Worm (Caenorhabditis elegans) whole organism, L2 larva: Measurements from ENCODE around the gene mask-1.
A peak's percentile ranks its signal among the peaks of the same experiment; 100 is the strongest.

Experiments used
- C34F6.9 ChIP-seq: fragments of 150-350 bp; optimal IDR thresholded peaks from 2 replicates; lab custom pipeline; 2014; ENCODE audit warnings: missing biosample characterization, missing genetic modification characterization
- R02D3.7 ChIP-seq: fragments of 150-350 bp; optimal IDR thresholded peaks from 2 replicates; lab custom pipeline; 2014; ENCODE audit warnings: missing biosample characterization, missing genetic modification characterization
- Y55F3AM.14 ChIP-seq: fragments of 200-800 bp; sonication (Bioruptor generic); optimal IDR thresholded peaks from 2 replicates; lab custom pipeline; 2018; ENCODE audit warnings: mild to moderate bottlenecking, missing genetic modification characterization, missing compliant biosample characterization
- ZK546.5 ChIP-seq: sonication (generic microtip); optimal IDR thresholded peaks from 2 replicates; lab custom pipeline; 2017; ENCODE audit warnings: missing biosample characterization, missing genetic modification characterization
- alr-1 ChIP-seq: fragments of 150-350 bp; optimal IDR thresholded peaks from 2 replicates; lab custom pipeline; 2014; ENCODE audit warnings: missing biosample characterization, missing genetic modification characterization
- aly-2 ChIP-seq: fragments of 150-350 bp; optimal IDR thresholded peaks from 2 replicates; lab custom pipeline; 2014; ENCODE audit warnings: missing biosample characterization, missing genetic modification characterization
- ama-1 ChIP-seq: fragments of 150-350 bp; optimal IDR thresholded peaks from 2 replicates; lab custom pipeline; 2018; ENCODE audit warnings: inconsistent platforms
- blmp-1 ChIP-seq: sonication (generic microtip); optimal IDR thresholded peaks from 2 replicates; lab custom pipeline; 2017; ENCODE audit warnings: missing genetic modification characterization, mild to moderate bottlenecking, missing compliant biosample characterization, antibody characterized with exemption, moderate library complexity; ENCODE audit not compliant: insufficient read depth
- ceh-16 ChIP-seq: fragments of 150-350 bp; optimal IDR thresholded peaks from 2 replicates; lab custom pipeline; 2014; ENCODE audit warnings: missing biosample characterization, missing genetic modification characterization
- ceh-82 ChIP-seq: fragments of 150-350 bp; optimal IDR thresholded peaks from 2 replicates; lab custom pipeline; 2014; ENCODE audit warnings: missing biosample characterization, missing genetic modification characterization
- crh-2 ChIP-seq: sonication (generic microtip); optimal IDR thresholded peaks from 2 replicates; lab custom pipeline; 2017; ENCODE audit warnings: missing biosample characterization, missing genetic modification characterization
- egl-27 ChIP-seq: sonication (generic microtip); optimal IDR thresholded peaks from 3 replicates; lab custom pipeline; 2017; ENCODE audit warnings: missing biosample characterization, missing genetic modification reagents, missing genetic modification characterization
- elt-1 ChIP-seq: fragments of 150-350 bp; optimal IDR thresholded peaks from 2 replicates; lab custom pipeline; 2014; ENCODE audit warnings: missing biosample characterization, missing genetic modification characterization
- elt-3 ChIP-seq: sonication (generic microtip); optimal IDR thresholded peaks from 2 replicates; lab custom pipeline; 2017; ENCODE audit warnings: missing biosample characterization, missing genetic modification characterization
- fos-1 ChIP-seq: fragments of 150-350 bp; optimal IDR thresholded peaks from 2 replicates; lab custom pipeline; 2014; ENCODE audit warnings: missing biosample characterization, missing genetic modification characterization
- gmeb-1 ChIP-seq: fragments of 150-350 bp; optimal IDR thresholded peaks from 2 replicates; lab custom pipeline; 2014; ENCODE audit warnings: missing biosample characterization, missing genetic modification characterization
- lin-11 ChIP-seq: fragments of 150-350 bp; sonication (generic microtip); optimal IDR thresholded peaks from 2 replicates; lab custom pipeline; 2014; ENCODE audit warnings: missing biosample characterization, missing genetic modification characterization, inconsistent platforms, mixed read lengths
- lin-39 ChIP-seq: fragments of 150-350 bp; optimal IDR thresholded peaks from 2 replicates; lab custom pipeline; 2014; ENCODE audit warnings: missing biosample characterization, missing genetic modification reagents, missing genetic modification characterization
- mab-5 ChIP-seq: fragments of 150-350 bp; optimal IDR thresholded peaks from 2 replicates; lab custom pipeline; 2014; ENCODE audit warnings: missing biosample characterization, missing genetic modification characterization
- nhr-10 ChIP-seq: sonication (generic microtip); optimal IDR thresholded peaks from 2 replicates; lab custom pipeline; 2017; ENCODE audit warnings: missing biosample characterization, missing genetic modification characterization
- nhr-11 ChIP-seq: fragments of 150-350 bp; optimal IDR thresholded peaks from 2 replicates; lab custom pipeline; 2014; ENCODE audit warnings: missing biosample characterization, missing genetic modification characterization
- nhr-12 ChIP-seq: fragments of 150-350 bp; optimal IDR thresholded peaks from 2 replicates; lab custom pipeline; 2014; ENCODE audit warnings: missing biosample characterization, missing genetic modification characterization
- nhr-21 ChIP-seq: fragments of 150-350 bp; optimal IDR thresholded peaks from 2 replicates; lab custom pipeline; 2014; ENCODE audit warnings: missing biosample characterization, missing genetic modification characterization
- nhr-77 ChIP-seq: fragments of 150-350 bp; optimal IDR thresholded peaks from 2 replicates; lab custom pipeline; 2014; ENCODE audit warnings: missing biosample characterization, missing genetic modification characterization
- peb-1 ChIP-seq: fragments of 150-350 bp; optimal IDR thresholded peaks from 2 replicates; lab custom pipeline; 2014; ENCODE audit warnings: missing biosample characterization, missing genetic modification characterization
- sem-4 ChIP-seq: fragments of 150-350 bp; optimal IDR thresholded peaks from 2 replicates; lab custom pipeline; 2014; ENCODE audit warnings: missing biosample characterization, missing genetic modification reagents, missing genetic modification characterization
- sma-9 ChIP-seq, 2 experiments: fragments of 150-350 bp in 1 of 2; sonication (generic microtip) in 1 of 2; optimal IDR thresholded peaks; 2 replicates each; lab custom pipeline; 2014 to 2016; ENCODE audit warnings: missing genetic modification characterization in 2 of 2, mild to moderate bottlenecking in 1 of 2, missing biosample characterization in 1 of 2, missing compliant biosample characterization in 1 of 2, missing genetic modification reagents in 1 of 2, moderate library complexity in 1 of 2
- snpc-4 ChIP-seq: fragments of 150-350 bp; optimal IDR thresholded peaks from 2 replicates; lab custom pipeline; 2014; ENCODE audit warnings: missing biosample characterization, missing genetic modification characterization
- unc-39 ChIP-seq: fragments of 150-350 bp; optimal IDR thresholded peaks from 2 replicates; lab custom pipeline; 2014; ENCODE audit warnings: missing biosample characterization, missing genetic modification characterization
- unc-55 ChIP-seq: fragments of 150-350 bp; sonication (generic microtip); optimal IDR thresholded peaks from 3 replicates; lab custom pipeline; 2014; ENCODE audit warnings: missing biosample characterization, missing genetic modification reagents, missing genetic modification characterization
- unc-62 ChIP-seq: fragments of 150-350 bp; optimal IDR thresholded peaks from 2 replicates; lab custom pipeline; 2014; ENCODE audit warnings: missing biosample characterization, missing genetic modification reagents, missing genetic modification characterization
- zag-1 ChIP-seq: fragments of 150-350 bp; optimal IDR thresholded peaks from 2 replicates; lab custom pipeline; 2014; ENCODE audit warnings: missing biosample characterization, missing genetic modification characterization
- ztf-1 ChIP-seq: fragments of 200-800 bp; sonication (Bioruptor generic); conservative IDR thresholded peaks from 2 replicates; pipeline ENCODE4 v1.3.6; 2022; ENCODE audit warnings: missing genetic modification characterization, missing compliant biosample characterization
- ztf-4 ChIP-seq: fragments of 150-350 bp; optimal IDR thresholded peaks from 2 replicates; lab custom pipeline; 2014; ENCODE audit warnings: missing biosample characterization, missing genetic modification characterization

Gene mask-1

DNA sequence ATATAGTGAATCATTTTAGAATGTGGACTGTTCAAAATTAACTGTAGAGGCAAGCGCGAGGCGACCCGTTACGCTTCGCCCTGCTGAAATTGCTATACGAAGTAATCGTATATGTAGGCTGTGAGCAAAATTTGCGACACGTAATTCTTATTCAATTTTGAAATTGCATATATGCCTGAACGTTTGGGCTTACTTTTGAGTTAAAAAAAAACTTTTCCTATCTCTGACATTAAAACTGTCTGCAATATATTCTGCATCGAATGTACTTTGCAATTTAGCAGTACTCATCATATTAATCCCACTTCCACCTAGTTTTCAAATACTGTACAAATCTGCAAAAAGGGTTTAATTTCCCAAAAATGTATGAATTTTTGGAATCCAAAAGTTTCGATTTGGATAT is 27.8 kb upstream of the mask-1 start:
- no peak for TF ChIP-seq mab-5 (tag; lab: Kevin White, UChicago)
- TF ChIP-seq nhr-21 (tag; lab: Kevin White, UChicago), result no peak
- TF ChIP-seq gmeb-1, result no peak
- no peak for TF ChIP-seq blmp-1
- TF ChIP-seq elt-1, result no peak
- TF ChIP-seq snpc-4 (tag; lab: Kevin White, UChicago), result no peak
- TF ChIP-seq peb-1, result no peak
- TF ChIP-seq lin-39 (tag; lab: Kevin White, UChicago), result no peak
- TF ChIP-seq unc-39 (tag; lab: Kevin White, UChicago), result no peak
- TF ChIP-seq aly-2 (tag; lab: Kevin White, UChicago), result no peak
- no peak for TF ChIP-seq elt-3 (tag; lab: Kevin White, UChicago)
- no peak for TF ChIP-seq ZK546.5

DNA sequence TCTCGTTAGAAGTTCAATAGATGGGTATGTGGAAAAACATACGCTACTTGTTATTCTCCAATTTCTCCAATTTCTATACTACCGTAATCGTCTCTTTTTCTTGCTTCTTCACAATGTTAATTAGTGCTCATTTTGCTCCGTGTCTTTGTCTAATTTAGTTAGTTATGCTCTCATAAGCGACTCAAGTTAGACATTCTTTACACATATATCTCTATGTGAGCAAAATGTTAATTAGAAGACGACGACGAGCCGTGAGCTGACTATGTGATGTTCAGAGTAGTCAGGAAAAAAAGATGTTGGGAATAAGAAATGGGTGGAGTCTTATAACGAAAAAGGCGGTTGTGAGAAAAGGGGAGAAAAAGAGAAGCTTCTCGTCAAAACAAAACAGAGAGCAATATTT is 27.2 kb upstream of the mask-1 start:
- TF ChIP-seq fos-1 (tag; lab: Kevin White, UChicago) (no peak), crh-2 (tag; lab: Kevin White, UChicago) (peak; percentile 67), nhr-77 (no peak)

DNA sequence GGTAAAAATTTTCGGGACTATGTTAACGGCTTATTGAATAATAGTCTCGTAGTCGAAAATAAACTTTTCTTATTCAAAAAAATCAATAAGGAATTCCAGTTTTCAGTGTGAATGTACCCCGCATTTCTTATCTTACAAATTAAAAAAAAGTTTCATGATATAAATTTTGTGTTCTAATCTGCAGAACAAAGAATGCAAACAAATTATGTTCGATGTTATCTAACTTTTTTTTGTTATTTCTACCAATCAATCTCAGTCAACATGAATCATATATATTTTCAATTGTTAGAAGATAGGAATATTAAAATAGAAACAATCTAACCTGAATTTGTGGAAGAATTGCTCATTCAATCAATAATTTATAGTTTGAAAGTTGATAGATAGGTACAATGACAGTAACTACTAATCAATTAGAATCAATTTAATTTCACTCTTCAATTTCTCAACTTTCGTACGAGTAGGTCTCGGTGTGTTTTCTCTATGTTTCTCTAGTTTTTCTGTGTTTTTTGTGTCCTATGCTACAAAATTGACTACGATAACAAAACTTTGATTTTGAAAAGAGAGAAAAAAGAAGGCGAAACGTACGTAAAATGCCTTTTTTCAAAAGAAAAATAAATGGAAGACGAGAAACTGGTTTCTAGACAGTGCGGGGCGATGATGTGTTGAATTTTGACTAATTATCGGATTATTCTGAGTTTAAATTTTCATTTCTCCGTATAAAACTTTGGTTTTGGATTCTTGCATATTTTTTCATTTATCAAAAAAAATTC is 24.6 kb upstream of the mask-1 start, which contains the start of the genes unc-43 and Y43C5B.3:
unc-43 (minus strand) TSS at position 347 of the 770 bp plus-strand sequence.
Y43C5B.3 (plus strand) TSS at position 720 of the 770 bp plus-strand sequence.
- TF ChIP-seq ztf-1 (GFP tag; lab: Robert Waterston, UW), result no peak
- no peak for TF ChIP-seq snpc-4 (tag; lab: Kevin White, UChicago)
- no peak for TF ChIP-seq unc-62 (GFP tag; lab: Kevin White, UChicago)
- TF ChIP-seq aly-2 (tag; lab: Kevin White, UChicago), result no peak
- TF ChIP-seq ama-1 (lab: Kevin White, UChicago), result no peak
- TF ChIP-seq zag-1 (tag; lab: Kevin White, UChicago), result no peak
- TF ChIP-seq blmp-1, result peak; percentile 70
- no peak for TF ChIP-seq unc-55 (GFP tag; lab: Kevin White, UChicago)
- no peak for TF ChIP-seq R02D3.7 (tag; lab: Kevin White, UChicago)
- TF ChIP-seq crh-2 (tag; lab: Kevin White, UChicago), result peak; percentile 5
- TF ChIP-seq fos-1 (tag; lab: Kevin White, UChicago), result peak; percentile 62
- TF ChIP-seq, all 48 proteins: peak for 3

DNA sequence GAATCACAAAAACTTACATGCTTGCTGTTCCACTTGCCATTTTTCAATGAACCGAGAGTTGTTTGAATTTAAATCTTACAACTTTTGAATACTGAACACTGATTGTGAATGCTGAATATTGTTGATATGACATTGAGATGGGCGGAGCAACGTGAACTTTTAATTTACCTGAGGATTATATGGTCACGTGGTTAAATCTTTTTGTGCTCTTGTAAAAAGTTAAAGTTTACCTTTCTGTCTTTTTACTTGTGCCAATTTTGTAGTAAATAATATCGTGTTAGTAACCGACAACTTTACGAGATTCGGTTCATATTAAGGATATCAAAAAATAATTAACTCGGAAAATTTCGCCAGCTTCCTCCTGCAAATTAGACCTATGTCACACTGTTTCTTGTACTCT is 22.5 kb upstream of the mask-1 start, which contains the start of gene Y43C5B.2:
Y43C5B.2 (minus strand) TSS at position 101 of the 400 bp plus-strand sequence.
- TF ChIP-seq nhr-21 (tag; lab: Kevin White, UChicago), result no peak
- TF ChIP-seq lin-11 (tag; lab: Kevin White, UChicago), result no peak
- no peak for TF ChIP-seq nhr-11 (tag; lab: Kevin White, UChicago)
- no peak for TF ChIP-seq nhr-12 (tag; lab: Kevin White, UChicago)
- TF ChIP-seq fos-1 (tag; lab: Kevin White, UChicago), result no peak
- no peak for TF ChIP-seq sma-9 (GFP tag; optimal IDR thresholded peaks at IDR 0.05; lab: Kevin White, UChicago)
- TF ChIP-seq sma-9 (tag; optimal IDR thresholded peaks at IDR 0.05; lab: Kevin White, UChicago), result no peak
- TF ChIP-seq nhr-10, result no peak
- no peak for TF ChIP-seq peb-1
- no peak for TF ChIP-seq sem-4 (tag; lab: Kevin White, UChicago)
- no peak for TF ChIP-seq R02D3.7 (tag; lab: Kevin White, UChicago)
- TF ChIP-seq ceh-16 (tag; lab: Kevin White, UChicago), result no peak
- no peak for TF ChIP-seq ZK546.5
- no peak for TF ChIP-seq ztf-1 (GFP tag; lab: Robert Waterston, UW)
- no peak for TF ChIP-seq elt-3 (tag; lab: Kevin White, UChicago)
- TF ChIP-seq mab-5 (tag; lab: Kevin White, UChicago), result no peak
- no peak for TF ChIP-seq lin-39 (tag; lab: Kevin White, UChicago)

DNA sequence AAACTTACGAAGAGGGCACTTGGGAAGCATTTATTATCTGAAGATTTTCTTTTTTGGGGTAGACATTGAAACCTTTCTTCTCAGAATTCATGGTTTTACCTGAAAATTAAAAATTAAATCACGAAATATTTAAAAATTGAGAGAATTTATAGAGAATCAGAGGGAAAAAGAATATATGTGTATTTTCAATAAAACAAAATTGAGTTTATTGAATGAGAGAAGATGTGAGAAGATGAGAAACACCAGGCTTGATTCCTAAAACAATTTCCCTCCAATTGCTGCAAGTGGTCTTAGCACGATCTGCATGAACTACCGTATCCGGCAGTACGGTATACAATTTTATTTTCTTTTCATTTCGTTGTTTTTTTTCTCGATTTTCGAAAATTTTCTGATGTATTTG is 17.6 kb upstream of the mask-1 start, which contains the start of gene R11A8.1:
R11A8.1 (minus strand) TSS at position 101 of the 400 bp plus-strand sequence.
- no peak for TF ChIP-seq ZK546.5

DNA sequence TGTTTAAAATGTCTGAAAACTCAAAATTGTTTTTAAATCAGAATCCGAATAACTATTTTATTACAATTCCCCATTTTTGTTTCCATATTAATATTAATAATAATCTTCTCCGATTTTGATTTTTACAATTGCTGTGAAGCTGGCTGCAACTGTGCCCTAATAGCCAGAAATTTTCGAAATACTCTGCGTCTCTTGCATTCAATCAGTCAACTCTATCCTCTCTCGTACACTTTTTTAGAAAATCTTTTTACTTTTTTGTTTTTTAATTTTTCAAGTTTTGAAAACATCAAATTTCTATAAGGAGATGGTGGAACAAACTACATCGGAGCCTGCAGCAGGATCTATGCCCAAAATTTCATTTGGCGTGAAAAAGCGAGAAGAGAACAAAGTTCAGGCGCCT is 16.9 kb upstream of the mask-1 start, which contains the start of gene gkow-1:
gkow-1 (plus strand) TSS at position 301 of the 400 bp plus-strand sequence.
- TF ChIP-seq sem-4 (tag; lab: Kevin White, UChicago), result no peak
- peak; percentile 7 for TF ChIP-seq crh-2 (tag; lab: Kevin White, UChicago)
- no peak for TF ChIP-seq alr-1
- peak; percentile 39 for TF ChIP-seq unc-55 (GFP tag; lab: Kevin White, UChicago)
- no peak for TF ChIP-seq gmeb-1
- no peak for TF ChIP-seq peb-1
- TF ChIP-seq ceh-82 (tag; lab: Kevin White, UChicago), result no peak
- no peak for TF ChIP-seq ama-1 (lab: Kevin White, UChicago)
- TF ChIP-seq blmp-1, result no peak
- TF ChIP-seq mab-5 (tag; lab: Kevin White, UChicago), result no peak
- TF ChIP-seq egl-27 (tag; lab: Kevin White, UChicago), result no peak
- no peak for TF ChIP-seq nhr-10
- TF ChIP-seq ztf-1 (GFP tag; lab: Robert Waterston, UW), result no peak
- no peak for TF ChIP-seq ztf-4 (tag; lab: Kevin White, UChicago)
- no peak for TF ChIP-seq elt-3 (tag; lab: Kevin White, UChicago)
- TF ChIP-seq lin-39 (tag; lab: Kevin White, UChicago), result no peak
- no peak for TF ChIP-seq nhr-21 (tag; lab: Kevin White, UChicago)
- no peak for TF ChIP-seq nhr-77
- peak; percentile 33 for TF ChIP-seq C34F6.9
- no peak for TF ChIP-seq Y55F3AM.14 (GFP tag; lab: Kevin White, UChicago)
